Worm (Caenorhabditis elegans): Measurements from ENCODE around the gene rabs-5.

Gene rabs-5

ce11 chrIV:8061267-8061666 lies 46.1 kb downstream of the rabs-5 start:
- TF ChIP-seq mcd-1 (GFP tag; IDR thresholded peaks at IDR 0.05), result no peak
- TF ChIP-seq madf-8 (GFP tag; conservative IDR thresholded peaks at IDR 0.05), result peak; percentile 93
- no peak; the same call in 1 of the 2 replicates for TF ChIP-seq madf-6 (GFP tag; IDR thresholded peaks at IDR 0.05)
- TF ChIP-seq F33H1.4 (GFP tag; IDR thresholded peaks at IDR 0.05), result peak; percentile 94
- no peak for TF ChIP-seq akir-1 (GFP tag; optimal IDR thresholded peaks at IDR 0.05)
- TF ChIP-seq F37B4.10 (GFP tag; IDR thresholded peaks at IDR 0.05), result no peak
- no peak for TF ChIP-seq ekl-4 (GFP tag; IDR thresholded peaks at IDR 0.05)
- TF ChIP-seq D2030.7 (GFP tag; IDR thresholded peaks at IDR 0.05), result peak; percentile 72
- TF ChIP-seq Y53G8AR.9 (GFP tag; conservative IDR thresholded peaks at IDR 0.05), result no peak
- no peak for TF ChIP-seq unc-130 (GFP tag; optimal IDR thresholded peaks at IDR 0.05)
- TF ChIP-seq attf-5 (GFP tag; optimal IDR thresholded peaks at IDR 0.05), result no peak
- TF ChIP-seq lir-1 (GFP tag; conservative IDR thresholded peaks at IDR 0.05), result no peak
- peak; percentile 92 for TF ChIP-seq lsl-1 (GFP tag; optimal IDR thresholded peaks at IDR 0.05)
- no peak for TF ChIP-seq Y79H2A.3 (GFP tag; conservative IDR thresholded peaks at IDR 0.05)
- TF ChIP-seq ztf-6 (GFP tag; IDR thresholded peaks at IDR 0.05), result no peak
- no peak for TF ChIP-seq attf-6 (GFP tag; IDR thresholded peaks at IDR 0.05)
- no peak for TF ChIP-seq egrh-3 (GFP tag; IDR thresholded peaks at IDR 0.05)
- peak; percentile 55 for TF ChIP-seq dpl-1 (GFP tag; optimal IDR thresholded peaks at IDR 0.05)
- TF ChIP-seq ztf-26 (tag; optimal IDR thresholded peaks at IDR 0.05), result no peak
- TF ChIP-seq rcor-1 (GFP tag; IDR thresholded peaks at IDR 0.05), result peak; percentile 42; the same call in 1 of the 2 replicates
- no peak for TF ChIP-seq cebp-2 (GFP tag; IDR thresholded peaks at IDR 0.05)
- peak; percentile 85 for TF ChIP-seq xnd-1 (tag; optimal IDR thresholded peaks at IDR 0.05)
- no peak for TF ChIP-seq ztf-3 (GFP tag; optimal IDR thresholded peaks at IDR 0.05)
- no peak for TF ChIP-seq lin-40 (tag; optimal IDR thresholded peaks at IDR 0.05)
- TF ChIP-seq ZK185.1 (tag; optimal IDR thresholded peaks at IDR 0.05; ENCODE audit: poor library complexity, severe bottlenecking), result no peak
- TF ChIP-seq rpc-1 (optimal IDR thresholded peaks at IDR 0.05), result no peak
- no peak for TF ChIP-seq rpc-1 (tag; optimal IDR thresholded peaks at IDR 0.05)
- TF ChIP-seq snpc-4 (GFP tag; optimal IDR thresholded peaks at IDR 0.05), result no peak
- no peak for TF ChIP-seq snpc-4 (tag; optimal IDR thresholded peaks at IDR 0.05)
- TF ChIP-seq fkh-3 (tag; optimal IDR thresholded peaks at IDR 0.05), result no peak
- no peak for TF ChIP-seq madf-3 (GFP tag; IDR thresholded peaks at IDR 0.05)
- no peak for TF ChIP-seq lin-54 (GFP tag; optimal IDR thresholded peaks at IDR 0.05)
- no peak for TF ChIP-seq F57A8.1 (GFP tag; optimal IDR thresholded peaks at IDR 0.05)
- peak; percentile 86 for TF ChIP-seq efl-1 (GFP tag; optimal IDR thresholded peaks at IDR 0.05)
- peak; percentile 60 for TF ChIP-seq snpc-3.4 (tag; optimal IDR thresholded peaks at IDR 0.05)
- no peak for TF ChIP-seq aptf-3 (GFP tag; IDR thresholded peaks at IDR 0.05)
- peak; percentile 78 for TF ChIP-seq ceh-91 (GFP tag; IDR thresholded peaks at IDR 0.05)
- TF ChIP-seq ztf-25 (GFP tag; IDR thresholded peaks at IDR 0.05), result no peak
- no peak for TF ChIP-seq madf-10 (tag; optimal IDR thresholded peaks at IDR 0.05)
- no peak for TF ChIP-seq B0019.2 (GFP tag; conservative IDR thresholded peaks at IDR 0.05)
- TF ChIP-seq hmg-20 (GFP tag; IDR thresholded peaks at IDR 0.05), result no peak
- TF ChIP-seq hlh-12 (tag; optimal IDR thresholded peaks at IDR 0.05), result no peak
- no peak for TF ChIP-seq hlh-26 (GFP tag; conservative IDR thresholded peaks at IDR 0.05)
- TF ChIP-seq snpc-1.3 (tag; optimal IDR thresholded peaks at IDR 0.05; ENCODE audit: insufficient read depth), result peak; percentile 6
- peak; percentile 5 for TF ChIP-seq F23B12.7 (tag; optimal IDR thresholded peaks at IDR 0.05; ENCODE audit: insufficient read depth)
- no peak for TF ChIP-seq attf-3 (GFP tag; conservative IDR thresholded peaks at IDR 0.05)
- no peak for TF ChIP-seq mel-28 (tag; optimal IDR thresholded peaks at IDR 0.05; ENCODE audit: borderline replicate concordance)
- no peak for TF ChIP-seq B0336.3 (GFP tag; IDR thresholded peaks at IDR 0.05)
- TF ChIP-seq T26A5.8 (tag; optimal IDR thresholded peaks at IDR 0.05), result no peak
